Fruit fly (Drosophila melanogaster) whole organism, larva: ENCODE results near the gene CG31300.
A peak's percentile ranks its signal among the peaks of the same experiment; 100 is the strongest.

Experiments
- noc ChIP-seq: fragments of 200-800 bp; sonication (Bioruptor generic); optimal IDR thresholded peaks from 3 replicates; lab custom pipeline; 2019; ENCODE audit warnings: missing biosample characterization, mild to moderate bottlenecking, missing genetic modification characterization, moderate library complexity

CG31300 gene

dm6 chr3R:25283209-25283670 is at the start of gene CG31300:
Gene CG31300, plus strand, starts transcription at chr3R:25283620.
- no peak for TF ChIP-seq noc (tag; lab: Kevin White, UChicago)

- no peak for TF ChIP-seq noc (tag; lab: Kevin White, UChicago)
Observed at dm6 chr3R:25235362-25235761, 48.1 kb upstream of the CG31300 start, which contains the start of gene Sil1. Gene Sil1, minus strand, starts transcription at chr3R:25235529.

dm6 chr3R:25236121-25236520 is 47.3 kb upstream of the CG31300 start:
- no peak for TF ChIP-seq noc (tag; lab: Kevin White, UChicago)

- TF ChIP-seq noc (tag; lab: Kevin White, UChicago), result no peak
Observed at dm6 chr3R:25237314-25237713, 46.1 kb upstream of the CG31300 start, which contains the start of gene Jhbp7. Gene Jhbp7, plus strand, starts transcription at chr3R:25237614.

dm6 chr3R:25238771-25239700 is 44.4 kb upstream of the CG31300 start:
- TF ChIP-seq noc (tag; lab: Kevin White, UChicago), result no peak

dm6 chr3R:25239880-25240279 is 43.5 kb upstream of the CG31300 start, which contains the start of gene to:
Gene to, plus strand, starts transcription at chr3R:25240180.
- TF ChIP-seq noc (tag; lab: Kevin White, UChicago), result no peak

dm6 chr3R:25241507-25242070 is 41.8 kb upstream of the CG31300 start, which contains the start of gene CG11854:
Gene CG11854, plus strand, starts transcription at chr3R:25242020.
- TF ChIP-seq noc (tag; lab: Kevin White, UChicago), result no peak

- TF ChIP-seq noc (tag; lab: Kevin White, UChicago), result no peak
Observed at dm6 chr3R:25245052-25245813, 38.2 kb upstream of the CG31300 start, which contains the start of gene bam. Gene bam, minus strand, starts transcription at chr3R:25245109.

dm6 chr3R:25247379-25247869 is 36.0 kb upstream of the CG31300 start, which contains the start of the genes RpS27 and Nup37:
Gene RpS27, minus strand, starts transcription at chr3R:25247514.
Gene Nup37, plus strand, starts transcription at chr3R:25247658.
- TF ChIP-seq noc (tag; lab: Kevin White, UChicago), result peak; percentile 86

dm6 chr3R:25249145-25250141 is 34.0 kb upstream of the CG31300 start, which contains the start of gene Nup358:
Gene Nup358, plus strand, starts transcription at chr3R:25249348.
- TF ChIP-seq noc (tag; lab: Kevin White, UChicago), result no peak

dm6 chr3R:25258628-25259240 is 24.7 kb upstream of the CG31300 start, which contains the start of gene CG11857:
Gene CG11857, plus strand, starts transcription at chr3R:25258898.
- TF ChIP-seq noc (tag; lab: Kevin White, UChicago), result peak; percentile 95

- no peak for TF ChIP-seq noc (tag; lab: Kevin White, UChicago)
Observed at dm6 chr3R:25260670-25261069, 22.8 kb upstream of the CG31300 start.

dm6 chr3R:25262322-25262761 is 21.1 kb upstream of the CG31300 start, which contains the start of the genes Kdsr and CG11858:
Gene Kdsr, minus strand, starts transcription at chr3R:25262498.
Gene CG11858, plus strand, starts transcription at chr3R:25262741.
- TF ChIP-seq noc (tag; lab: Kevin White, UChicago), result peak; percentile 79
